Fruit fly (Drosophila melanogaster) whole organism, wandering third instar larva: ENCODE results near the gene repo.

ENCODE experiments used
- Abd-B ChIP-seq: fragments of >200 bp; optimal IDR thresholded peaks from 2 replicates; lab custom pipeline; 2017; ENCODE audit warnings: missing biosample characterization, missing genetic modification characterization
- CG32264 ChIP-seq: fragments of 200-800 bp; sonication (Bioruptor generic); optimal IDR thresholded peaks from 2 replicates; lab custom pipeline; 2016; ENCODE audit warnings: missing biosample characterization, missing genetic modification characterization
- CG9705 ChIP-seq: fragments of 200-800 bp; sonication (Bioruptor generic); optimal IDR thresholded peaks from 2 replicates; lab custom pipeline; 2018; ENCODE audit warnings: missing biosample characterization, mild to moderate bottlenecking, missing genetic modification characterization
- CrebA ChIP-seq: fragments of 200-800 bp; sonication (Bioruptor generic); optimal IDR thresholded peaks from 2 replicates; lab custom pipeline; 2016; ENCODE audit warnings: missing biosample characterization, mild to moderate bottlenecking, missing genetic modification characterization, borderline replicate concordance
- Dfd ChIP-seq: fragments of >200 bp; optimal IDR thresholded peaks from 2 replicates; lab custom pipeline; 2017; ENCODE audit warnings: missing biosample characterization, missing genetic modification characterization
- Dif ChIP-seq: fragments of 200-275, 200-300 bp; sonication (Bioruptor generic); optimal IDR thresholded peaks from 2 replicates; lab custom pipeline; 2018; ENCODE audit warnings: missing biosample characterization, missing genetic modification characterization; ENCODE audit not compliant: partially characterized antibody
- GATAd ChIP-seq: sonication (Bioruptor generic); optimal IDR thresholded peaks from 2 replicates; lab custom pipeline; 2016; ENCODE audit warnings: missing biosample characterization, missing genetic modification characterization
- HLH106 ChIP-seq: fragments of 200-800 bp; optimal IDR thresholded peaks from 3 replicates; lab custom pipeline; 2019; ENCODE audit warnings: missing biosample characterization, mild to moderate bottlenecking, missing genetic modification characterization, moderate library complexity
- Hnf4 ChIP-seq: fragments of 200-800 bp; sonication (Bioruptor generic); optimal IDR thresholded peaks from 2 replicates; lab custom pipeline; 2016; ENCODE audit warnings: missing biosample characterization, mild to moderate bottlenecking, missing genetic modification characterization
- Hr78 ChIP-seq: fragments of >200 bp; optimal IDR thresholded peaks from 2 replicates; lab custom pipeline; 2017; ENCODE audit warnings: missing biosample characterization, missing genetic modification characterization
- Hr83 ChIP-seq: fragments of 200-300 bp; sonication (Bioruptor generic); optimal IDR thresholded peaks from 2 replicates; lab custom pipeline; 2016; ENCODE audit warnings: missing biosample characterization, mild to moderate bottlenecking, missing genetic modification characterization, moderate library complexity; ENCODE audit not compliant: poor library complexity, severe bottlenecking
- Jra ChIP-seq: sonication (Bioruptor generic); optimal IDR thresholded peaks from 2 replicates; lab custom pipeline; 2016; ENCODE audit warnings: missing biosample characterization, missing genetic modification characterization
- Mio ChIP-seq: sonication (Bioruptor generic); optimal IDR thresholded peaks from 2 replicates; lab custom pipeline; 2016; ENCODE audit warnings: missing biosample characterization, missing genetic modification characterization
- Myc ChIP-seq: fragments of >200 bp; optimal IDR thresholded peaks from 2 replicates; lab custom pipeline; 2017
- N ChIP-seq: fragments of >200 bp; optimal IDR thresholded peaks from 2 replicates; lab custom pipeline; 2018; ENCODE audit warnings: missing biosample characterization, missing external identifiers, missing genetic modification characterization
- OdsH ChIP-seq: fragments of 200-800 bp; sonication (Bioruptor generic); optimal IDR thresholded peaks from 2 replicates; lab custom pipeline; 2016; ENCODE audit warnings: missing biosample characterization, mild to moderate bottlenecking, missing genetic modification characterization
- Rel ChIP-seq, 2 experiments: fragments of 200-800 bp; sonication (Bioruptor generic) in 1 of 2; optimal IDR thresholded peaks; 2 replicates in 1 of 2; 3 replicates in 1 of 2; lab custom pipeline; 2016 to 2019; ENCODE audit warnings: mild to moderate bottlenecking in 2 of 2, missing biosample characterization in 2 of 2, missing genetic modification characterization in 2 of 2, moderate library complexity in 1 of 2
- Sp1 ChIP-seq: fragments of 200-800 bp; sonication (Bioruptor generic); optimal IDR thresholded peaks from 3 replicates; lab custom pipeline; 2019; ENCODE audit warnings: missing biosample characterization, mild to moderate bottlenecking, missing genetic modification characterization, moderate library complexity
- Vsx2 ChIP-seq: fragments of 200-300, 225-300 bp; sonication (Bioruptor generic); optimal IDR thresholded peaks from 2 replicates; lab custom pipeline; 2018; ENCODE audit warnings: missing biosample characterization, missing genetic modification characterization; ENCODE audit not compliant: partially characterized antibody
- br ChIP-seq: fragments of 200-800 bp; sonication (Bioruptor generic); optimal IDR thresholded peaks from 2 replicates; lab custom pipeline; 2016; ENCODE audit warnings: missing biosample characterization, missing genetic modification characterization
- brk ChIP-seq: fragments of 200-800 bp; sonication (Bioruptor generic); optimal IDR thresholded peaks from 2 replicates; lab custom pipeline; 2016; ENCODE audit warnings: missing biosample characterization, mild to moderate bottlenecking, missing genetic modification characterization
- dl ChIP-seq, 2 experiments: fragments of 175-275, 200-275 bp in 1 of 2; fragments of 200-275 bp in 1 of 2; sonication (Bioruptor generic); optimal IDR thresholded peaks; lab custom pipeline; 2018; ENCODE audit warnings: mild to moderate bottlenecking in 2 of 2, missing biosample characterization in 2 of 2, missing genetic modification characterization in 2 of 2, moderate library complexity in 2 of 2; ENCODE audit not compliant: partially characterized antibody in 2 of 2, insufficient read depth in 1 of 2
- dmrt93B ChIP-seq: fragments of 200-800 bp; sonication (Bioruptor generic); optimal IDR thresholded peaks from 2 replicates; lab custom pipeline; 2018; ENCODE audit warnings: missing biosample characterization, mild to moderate bottlenecking, missing genetic modification characterization
- dsf ChIP-seq: sonication (Bioruptor generic); optimal IDR thresholded peaks from 2 replicates; lab custom pipeline; 2016; ENCODE audit warnings: missing biosample characterization, missing genetic modification characterization, borderline replicate concordance
- ey ChIP-seq: fragments of 200-800 bp; sonication (Bioruptor generic); optimal IDR thresholded peaks from 2 replicates; lab custom pipeline; 2016; ENCODE audit warnings: missing biosample characterization, missing genetic modification characterization
- foxo ChIP-seq, 2 experiments: fragments of 200-800 bp; sonication (Bioruptor generic); optimal IDR thresholded peaks; 2 replicates in 1 of 2; 3 replicates in 1 of 2; lab custom pipeline; 2016 to 2017; ENCODE audit warnings: missing biosample characterization in 2 of 2, missing genetic modification characterization in 2 of 2
- fru ChIP-seq: fragments of 200-800 bp; sonication (Bioruptor generic); optimal IDR thresholded peaks from 3 replicates; lab custom pipeline; 2016; ENCODE audit warnings: missing biosample characterization, mild to moderate bottlenecking, missing genetic modification characterization
- h ChIP-seq: fragments of 200-800 bp; sonication (Bioruptor generic); optimal IDR thresholded peaks from 3 replicates; lab custom pipeline; 2016; ENCODE audit warnings: missing biosample characterization, mild to moderate bottlenecking, missing genetic modification characterization
- jim ChIP-seq: fragments of 175-275, 200-325 bp; sonication (Bioruptor generic); optimal IDR thresholded peaks from 2 replicates; lab custom pipeline; 2016; ENCODE audit warnings: missing biosample characterization, mild to moderate bottlenecking, missing genetic modification characterization
- lola ChIP-seq: fragments of >200 bp; optimal IDR thresholded peaks from 2 replicates; lab custom pipeline; 2017; ENCODE audit warnings: missing biosample characterization, missing genetic modification characterization
- pan ChIP-seq: fragments of >200 bp; optimal IDR thresholded peaks from 2 replicates; lab custom pipeline; 2017
- psq ChIP-seq: fragments of 200-800 bp; sonication (Bioruptor generic); optimal IDR thresholded peaks from 3 replicates; lab custom pipeline; 2017; ENCODE audit warnings: missing biosample characterization, mild to moderate bottlenecking, missing genetic modification characterization, moderate library complexity
- rgr ChIP-seq: fragments of 200-800 bp; sonication (Bioruptor generic); optimal IDR thresholded peaks from 3 replicates; lab custom pipeline; 2016; ENCODE audit warnings: missing biosample characterization, mild to moderate bottlenecking, missing genetic modification characterization
- sage ChIP-seq: fragments of 200-800 bp; sonication (Bioruptor generic); optimal IDR thresholded peaks from 2 replicates; lab custom pipeline; 2016; ENCODE audit warnings: missing biosample characterization, mild to moderate bottlenecking, missing genetic modification characterization
- sv ChIP-seq: fragments of 200-800 bp; sonication (Bioruptor generic); optimal IDR thresholded peaks from 3 replicates; lab custom pipeline; 2016; ENCODE audit warnings: missing biosample characterization, missing genetic modification characterization
- tai ChIP-seq: sonication (Bioruptor generic); optimal IDR thresholded peaks from 2 replicates; lab custom pipeline; 2016; ENCODE audit warnings: missing biosample characterization, missing genetic modification characterization
- usp ChIP-seq: fragments of >200 bp; optimal IDR thresholded peaks from 2 replicates; lab custom pipeline; 2017; ENCODE audit warnings: missing biosample characterization, missing genetic modification characterization
- woc ChIP-seq: sonication (Bioruptor generic); optimal IDR thresholded peaks from 2 replicates; lab custom pipeline; 2016; ENCODE audit warnings: missing biosample characterization, mild to moderate bottlenecking, missing genetic modification characterization

repo gene

dm6 chr3R:18242089-18242955 is 6.3 kb downstream of the repo start, which contains the start of the genes CG7156 and 14-3-3epsilon:
Gene CG7156, minus strand, starts transcription at chr3R:18242159.
Gene 14-3-3epsilon, plus strand, starts transcription at chr3R:18242531.
- TF ChIP-seq jim (GFP tag; lab: Kevin White, UChicago) (peak; percentile 64), sv (GFP tag; lab: Kevin White, UChicago) (peak; percentile 30), sage (GFP tag; lab: Kevin White, UChicago) (no peak), Rel (GFP tag; optimal IDR thresholded peaks at IDR 0.05; lab: Kevin White, UChicago) (no peak), Rel (tag; optimal IDR thresholded peaks at IDR 0.05; lab: Kevin White, UChicago) (peak; percentile 94), h (GFP tag; lab: Kevin White, UChicago) (peak; percentile 29), foxo (GFP tag; optimal IDR thresholded peaks at IDR 0.05; lab: Kevin White, UChicago) (peak in 1 of 2 experiments; percentile 46), CG9705 (no peak), Hr83 (peak; percentile 22), Mio (no peak), Hnf4 (no peak), rgr (GFP tag; lab: Kevin White, UChicago) (peak; percentile 5), GATAd (GFP tag; lab: Kevin White, UChicago) (no peak), Sp1 (GFP tag; lab: Kevin White, UChicago) (peak; percentile 42), fru (GFP tag; lab: Kevin White, UChicago) (peak; percentile 28), HLH106 (peak; percentile 25), brk (GFP tag; lab: Kevin White, UChicago) (no peak), dmrt93B (GFP tag; lab: Kevin White, UChicago) (peak; percentile 17), Abd-B (GFP tag; lab: Kevin White, UChicago) (no peak), pan (lab: Kevin White, UChicago) (no peak), Myc (peak; percentile 70), Dif (GFP tag; lab: Kevin White, UChicago) (peak; percentile 71), CrebA (GFP tag; lab: Kevin White, UChicago) (no peak), tai (GFP tag; lab: Kevin White, UChicago) (no peak), Hr78 (GFP tag; lab: Kevin White, UChicago) (no peak), dl (GFP tag; optimal IDR thresholded peaks at IDR 0.05; lab: Kevin White, UChicago; ENCODE audit: insufficient read depth in 1 of 2, partially characterized antibody in 2 of 2) (no peak), Jra (peak; percentile 39), N (no peak), br (GFP tag; lab: Kevin White, UChicago) (no peak), lola (GFP tag; lab: Kevin White, UChicago) (no peak), psq (no peak), woc (peak; percentile 2), ey (GFP tag; lab: Kevin White, UChicago) (peak; percentile 21), usp (GFP tag; lab: Kevin White, UChicago) (no peak), Vsx2 (GFP tag; lab: Kevin White, UChicago) (peak; percentile 87), Dfd (GFP tag; lab: Kevin White, UChicago) (no peak), CG32264 (GFP tag; lab: Kevin White, UChicago) (no peak), dsf (GFP tag; lab: Kevin White, UChicago) (no peak), OdsH (peak; percentile 37)

DNA sequence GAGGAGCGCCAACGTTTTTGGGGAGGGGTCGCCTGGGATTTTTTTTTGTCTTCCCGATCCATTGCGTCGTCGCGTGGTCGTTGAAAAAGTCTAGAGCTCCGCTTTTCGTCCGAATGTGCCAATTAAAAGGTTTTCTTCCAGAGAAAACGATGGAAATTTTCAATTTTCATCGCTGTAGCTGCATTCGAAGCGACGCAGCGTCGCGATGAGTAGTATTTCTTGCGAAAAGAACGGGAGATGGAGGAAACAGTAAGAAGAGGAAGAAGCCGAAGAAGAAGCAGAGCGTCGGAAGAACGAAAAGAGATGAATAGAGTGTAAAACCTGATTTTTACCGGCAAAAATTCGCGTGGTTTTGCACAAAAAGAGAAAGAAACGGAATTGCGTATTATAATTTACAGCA is 7.0 kb downstream of the repo start:
- TF ChIP-seq usp (GFP tag; lab: Kevin White, UChicago) (no peak), Dif (GFP tag; lab: Kevin White, UChicago) (peak; percentile 27), psq (peak; percentile 84)
